Worm (Caenorhabditis elegans) whole organism, L1 larva: Measurements from ENCODE around the gene div-1.
A peak's percentile ranks its signal among the peaks of the same experiment; 100 is the strongest.

Source experiments
- C04F5.9 ChIP-seq: sonication (generic microtip); optimal IDR thresholded peaks from 2 replicates; lab custom pipeline; 2016; ENCODE audit warnings: missing genetic modification characterization, missing compliant biosample characterization
- C16A3.4 ChIP-seq: fragments of 150-350 bp; optimal IDR thresholded peaks from 2 replicates; lab custom pipeline; 2014; ENCODE audit warnings: missing biosample characterization, missing genetic modification characterization
- C34B4.2 ChIP-seq: sonication (generic microtip); optimal IDR thresholded peaks from 2 replicates; lab custom pipeline; 2017; ENCODE audit warnings: mild to moderate bottlenecking, missing genetic modification characterization, missing compliant biosample characterization
- F16B12.6 ChIP-seq: fragments of 150-350 bp; optimal IDR thresholded peaks from 2 replicates; lab custom pipeline; 2014; ENCODE audit warnings: missing biosample characterization, missing genetic modification characterization
- aha-1 ChIP-seq: fragments of 150-350 bp; optimal IDR thresholded peaks from 2 replicates; lab custom pipeline; 2014; ENCODE audit warnings: missing biosample characterization, missing genetic modification characterization
- alr-1 ChIP-seq: fragments of 200-800 bp; sonication (Bioruptor generic); optimal IDR thresholded peaks from 2 replicates; lab custom pipeline; 2018; ENCODE audit warnings: borderline replicate concordance, mild to moderate bottlenecking, missing genetic modification characterization, missing compliant biosample characterization
- aly-2 ChIP-seq: fragments of 150-350 bp; optimal IDR thresholded peaks from 2 replicates; lab custom pipeline; 2014; ENCODE audit warnings: missing biosample characterization, missing genetic modification characterization
- blmp-1 ChIP-seq: fragments of 150-350 bp; optimal IDR thresholded peaks from 2 replicates; lab custom pipeline; 2014; ENCODE audit warnings: missing biosample characterization, missing genetic modification characterization
- ceh-82 ChIP-seq, 3 experiments: fragments of 150-350 bp in 1 of 3; sonication (generic microtip) in 2 of 3; optimal IDR thresholded peaks; 2 replicates each; lab custom pipeline; 2014 to 2017; ENCODE audit warnings: missing biosample characterization in 3 of 3, missing genetic modification characterization in 3 of 3
- ceh-88 ChIP-seq: fragments of 200-800 bp; sonication (Bioruptor generic); IDR thresholded peaks from 2 replicates; pipeline ENCODE4 v1.3.6; 2022; ENCODE audit warnings: missing genetic modification characterization, missing compliant biosample characterization
- ces-1 ChIP-seq: fragments of 150-350 bp; optimal IDR thresholded peaks from 2 replicates; lab custom pipeline; 2014; ENCODE audit warnings: missing biosample characterization, missing genetic modification reagents, missing genetic modification characterization
- dpl-1 ChIP-seq, 3 experiments: fragments of 150-350 bp in 2 of 3; sonication (generic microtip) in 1 of 3; optimal IDR thresholded peaks; 2 replicates each; lab custom pipeline; 2014 to 2017; ENCODE audit warnings: missing biosample characterization in 3 of 3, missing genetic modification characterization in 3 of 3, missing genetic modification reagents in 3 of 3
- dsc-1 ChIP-seq: sonication (generic microtip); optimal IDR thresholded peaks from 2 replicates; lab custom pipeline; 2016; ENCODE audit warnings: mild to moderate bottlenecking, missing genetic modification characterization, missing compliant biosample characterization
- egl-13 ChIP-seq: sonication (generic microtip); optimal IDR thresholded peaks from 2 replicates; lab custom pipeline; 2016; ENCODE audit warnings: missing genotype, missing genetic modification reagents, missing genetic modification characterization, missing compliant biosample characterization
- egl-27 ChIP-seq, 2 experiments: fragments of 150-350 bp in 1 of 2; sonication (generic microtip); optimal IDR thresholded peaks; 3 replicates each; lab custom pipeline; 2017 to 2018; ENCODE audit warnings: missing biosample characterization in 2 of 2, missing genetic modification characterization in 2 of 2, missing genetic modification reagents in 2 of 2
- elt-2 ChIP-seq: sonication (generic microtip); optimal IDR thresholded peaks from 2 replicates; lab custom pipeline; 2016; ENCODE audit warnings: missing genetic modification characterization, mild to moderate bottlenecking, inconsistent platforms, missing compliant biosample characterization, missing genetic modification reagents
- elt-3 ChIP-seq, 6 experiments: fragments of 150-350 bp in 1 of 6; sonication (generic microtip); optimal IDR thresholded peaks; 2 replicates each; lab custom pipeline; 2017 to 2018; ENCODE audit warnings: missing biosample characterization in 6 of 6, missing genetic modification characterization in 6 of 6, inconsistent platforms in 1 of 6
- fkh-8 ChIP-seq: sonication (generic microtip); optimal IDR thresholded peaks from 2 replicates; lab custom pipeline; 2016; ENCODE audit warnings: mild to moderate bottlenecking, missing genetic modification characterization, missing compliant biosample characterization
- grh-1 ChIP-seq: fragments of 200-800 bp; sonication (Bioruptor generic); IDR thresholded peaks from 2 replicates; pipeline ENCODE4 v1.3.6; 2022; ENCODE audit warnings: missing genetic modification reagents, missing genetic modification characterization, missing compliant biosample characterization
- hlh-17 ChIP-seq: fragments of 200-800 bp; sonication (Bioruptor generic); optimal IDR thresholded peaks from 2 replicates; lab custom pipeline; 2018; ENCODE audit warnings: missing genetic modification characterization, mild to moderate bottlenecking, missing compliant biosample characterization, moderate library complexity, borderline replicate concordance
- hpl-2 ChIP-seq: fragments of 150-350 bp; optimal IDR thresholded peaks from 2 replicates; lab custom pipeline; 2014; ENCODE audit warnings: missing biosample characterization, missing genetic modification reagents, missing genetic modification characterization
- irx-1 ChIP-seq: sonication (generic microtip); optimal IDR thresholded peaks from 2 replicates; lab custom pipeline; 2016; ENCODE audit warnings: missing genetic modification characterization, missing compliant biosample characterization
- isw-1 ChIP-seq: fragments of 200-800 bp; sonication (Bioruptor generic); IDR thresholded peaks from 2 replicates; pipeline ENCODE4 v1.3.6; 2022; ENCODE audit warnings: missing genetic modification characterization, missing compliant biosample characterization
- lin-14 ChIP-seq: fragments of 200-800 bp; sonication (Bioruptor generic); optimal IDR thresholded peaks from 2 replicates; lab custom pipeline; 2018; ENCODE audit warnings: mild to moderate bottlenecking, missing genetic modification characterization, moderate library complexity, missing compliant biosample characterization
- lir-3 ChIP-seq: sonication (generic microtip); optimal IDR thresholded peaks from 2 replicates; lab custom pipeline; 2016; ENCODE audit warnings: mild to moderate bottlenecking, missing genetic modification characterization, moderate library complexity, missing compliant biosample characterization; ENCODE audit not compliant: poor library complexity
- mab-9 ChIP-seq: fragments of 200-800 bp; sonication (Bioruptor generic); IDR thresholded peaks from 2 replicates; pipeline ENCODE4 v1.3.6; 2022; ENCODE audit warnings: missing genetic modification reagents, missing genetic modification characterization, missing compliant biosample characterization
- mef-2 ChIP-seq: fragments of 150-350 bp; optimal IDR thresholded peaks from 2 replicates; lab custom pipeline; 2014; ENCODE audit warnings: missing biosample characterization, missing genetic modification characterization
- mep-1 ChIP-seq: fragments of 150-350 bp; optimal IDR thresholded peaks from 2 replicates; lab custom pipeline; 2014; ENCODE audit warnings: missing biosample characterization, missing genetic modification characterization
- nhr-19 ChIP-seq: fragments of 200-800 bp; sonication (Bioruptor generic); conservative IDR thresholded peaks from 2 replicates; pipeline ENCODE4 v1.3.6; 2022; ENCODE audit warnings: missing genetic modification characterization, missing compliant biosample characterization
- nhr-20 ChIP-seq: sonication (generic microtip); optimal IDR thresholded peaks from 2 replicates; lab custom pipeline; 2016; ENCODE audit warnings: mild to moderate bottlenecking, missing genetic modification characterization, missing compliant biosample characterization
- nhr-237 ChIP-seq: fragments of 150-350 bp; optimal IDR thresholded peaks from 2 replicates; lab custom pipeline; 2014; ENCODE audit warnings: missing biosample characterization, missing genetic modification characterization
- nhr-47 ChIP-seq: sonication (generic microtip); optimal IDR thresholded peaks from 2 replicates; lab custom pipeline; 2016; ENCODE audit warnings: mild to moderate bottlenecking, missing genetic modification characterization, moderate library complexity, missing compliant biosample characterization
- nhr-76 ChIP-seq: sonication (generic microtip); optimal IDR thresholded peaks from 2 replicates; lab custom pipeline; 2017; ENCODE audit warnings: missing biosample characterization, missing genetic modification characterization
- nhr-77 ChIP-seq: fragments of 150-350 bp; optimal IDR thresholded peaks from 2 replicates; lab custom pipeline; 2014; ENCODE audit warnings: missing biosample characterization, missing genetic modification characterization
- nhr-84 ChIP-seq: sonication (generic microtip); optimal IDR thresholded peaks from 2 replicates; lab custom pipeline; 2017; ENCODE audit warnings: missing biosample characterization, missing genetic modification characterization
- nhr-85 ChIP-seq: sonication (generic microtip); peaks from one replicate; lab custom pipeline; 2016; ENCODE audit warnings: missing genetic modification characterization, inconsistent platforms, missing compliant biosample characterization
- nhr-90 ChIP-seq: sonication (generic microtip); optimal IDR thresholded peaks from 2 replicates; lab custom pipeline; 2016; ENCODE audit warnings: mild to moderate bottlenecking, missing genetic modification characterization, missing compliant biosample characterization; ENCODE audit not compliant: poor library complexity
- pqm-1 ChIP-seq: sonication (generic microtip); optimal IDR thresholded peaks from 3 replicates; lab custom pipeline; 2017; ENCODE audit warnings: missing biosample characterization, missing genetic modification characterization
- rnt-1 ChIP-seq: sonication (generic microtip); optimal IDR thresholded peaks from 2 replicates; lab custom pipeline; 2016; ENCODE audit warnings: mild to moderate bottlenecking, missing genetic modification characterization, moderate library complexity, missing compliant biosample characterization
- snu-23 ChIP-seq: sonication (generic microtip); optimal IDR thresholded peaks from 2 replicates; lab custom pipeline; 2016; ENCODE audit warnings: missing genetic modification characterization, missing compliant biosample characterization
- sox-4 ChIP-seq: sonication (generic microtip); optimal IDR thresholded peaks from 2 replicates; lab custom pipeline; 2016; ENCODE audit warnings: missing genetic modification characterization, missing compliant biosample characterization
- sptf-1 ChIP-seq: fragments of 150-350 bp; optimal IDR thresholded peaks from 2 replicates; lab custom pipeline; 2014; ENCODE audit warnings: missing biosample characterization, missing genetic modification characterization
- sup-37 ChIP-seq: fragments of 200-800 bp; sonication (Bioruptor generic); optimal IDR thresholded peaks from 2 replicates; lab custom pipeline; 2018; ENCODE audit warnings: mild to moderate bottlenecking, missing genetic modification characterization, missing compliant biosample characterization
- swsn-7 ChIP-seq: sonication (generic microtip); optimal IDR thresholded peaks from 2 replicates; lab custom pipeline; 2016; ENCODE audit warnings: missing genetic modification characterization, missing compliant biosample characterization
- tlp-1 ChIP-seq: fragments of 150-350 bp; optimal IDR thresholded peaks from 2 replicates; lab custom pipeline; 2014; ENCODE audit warnings: missing biosample characterization, missing genetic modification characterization
- unc-30 ChIP-seq: sonication (generic microtip); optimal IDR thresholded peaks from 2 replicates; lab custom pipeline; 2017; ENCODE audit warnings: missing biosample characterization, missing genetic modification characterization
- unc-98 ChIP-seq: fragments of 200-800 bp; sonication (Bioruptor generic); IDR thresholded peaks from 2 replicates; pipeline ENCODE4 v1.3.6; 2022; ENCODE audit warnings: missing genetic modification characterization, missing compliant biosample characterization
- vab-15 ChIP-seq: sonication (generic microtip); optimal IDR thresholded peaks from 2 replicates; lab custom pipeline; 2017; ENCODE audit warnings: missing genotype, mild to moderate bottlenecking, missing genetic modification characterization, missing compliant biosample characterization
- xbp-1 ChIP-seq: sonication (generic microtip); optimal IDR thresholded peaks from 2 replicates; lab custom pipeline; 2016; ENCODE audit warnings: missing genetic modification characterization, missing compliant biosample characterization
- zag-1 ChIP-seq: fragments of 150-350 bp; optimal IDR thresholded peaks from 2 replicates; lab custom pipeline; 2014; ENCODE audit warnings: missing biosample characterization, missing genetic modification characterization
- zip-4 ChIP-seq: fragments of 200-800 bp; sonication (Bioruptor generic); optimal IDR thresholded peaks from 2 replicates; lab custom pipeline; 2018; ENCODE audit warnings: mild to moderate bottlenecking, missing genetic modification characterization, moderate library complexity, missing compliant biosample characterization
- ztf-11 ChIP-seq, 2 experiments: sonication (generic microtip); optimal IDR thresholded peaks; 2 replicates each; lab custom pipeline; 2016 to 2017; ENCODE audit warnings: missing genetic modification characterization in 2 of 2, missing biosample characterization in 1 of 2, missing compliant biosample characterization in 1 of 2

Gene div-1

ce11 chrIII:10248441-10249137 lies at the start of gene div-1, which contains the start of gene cor-1:
Gene div-1, minus strand, starts transcription at chrIII:10248559.
Gene cor-1, plus strand, starts transcription at chrIII:10249111.
- TF ChIP-seq zag-1 (tag; lab: Kevin White, UChicago) (no peak), blmp-1 (tag; lab: Kevin White, UChicago) (no peak), nhr-77 (tag; lab: Kevin White, UChicago) (peak; percentile 12), unc-98 (GFP tag; lab: Robert Waterston, UW) (no peak), hlh-17 (no peak), C34B4.2 (tag; lab: Kevin White, UChicago) (no peak), ceh-82 (tag; optimal IDR thresholded peaks at IDR 0.05; lab: Kevin White, UChicago) (peak in 2 of 3 experiments; percentile 25 to 46), nhr-47 (peak; percentile 57), swsn-7 (peak; percentile 31), zip-4 (GFP tag; lab: Kevin White, UChicago) (no peak), nhr-84 (no peak), sup-37 (GFP tag; lab: Kevin White, UChicago) (no peak), vab-15 (tag; lab: Kevin White, UChicago) (no peak), pqm-1 (tag; lab: Kevin White, UChicago) (no peak), isw-1 (GFP tag; lab: Robert Waterston, UW) (peak; percentile 16; the same call in 1 of the 2 replicates), mef-2 (tag; lab: Kevin White, UChicago) (no peak), tlp-1 (tag; lab: Kevin White, UChicago) (no peak), sox-4 (tag; lab: Kevin White, UChicago) (no peak), ces-1 (GFP tag; lab: Kevin White, UChicago) (no peak), F16B12.6 (tag; lab: Kevin White, UChicago) (peak; percentile 39), unc-30 (no peak), dsc-1 (tag; lab: Kevin White, UChicago) (peak; percentile 40), aha-1 (tag; lab: Kevin White, UChicago) (no peak), xbp-1 (tag; lab: Kevin White, UChicago) (peak; percentile 40), sptf-1 (tag; lab: Kevin White, UChicago) (no peak), nhr-20 (peak; percentile 5), ceh-88 (GFP tag; lab: Robert Waterston, UW) (no peak), C04F5.9 (tag; lab: Kevin White, UChicago) (no peak), nhr-19 (GFP tag; lab: Robert Waterston, UW) (peak; percentile 28), elt-2 (no peak), lir-3 (tag; lab: Kevin White, UChicago) (no peak), alr-1 (tag; lab: Kevin White, UChicago) (no peak), nhr-85 (no peak), mep-1 (tag; lab: Kevin White, UChicago) (peak; percentile 16), nhr-237 (tag; lab: Kevin White, UChicago) (no peak), C16A3.4 (tag; lab: Kevin White, UChicago) (peak; percentile 52), aly-2 (tag; lab: Kevin White, UChicago) (no peak), fkh-8 (tag; lab: Kevin White, UChicago) (peak; percentile 40), nhr-90 (tag; lab: Kevin White, UChicago) (peak; percentile 16), egl-27 (tag; optimal IDR thresholded peaks at IDR 0.05; lab: Kevin White, UChicago) (no peak), lin-14 (peak; percentile 66), elt-3 (tag; optimal IDR thresholded peaks at IDR 0.05; lab: Kevin White, UChicago) (no peak), mab-9 (GFP tag; lab: Robert Waterston, UW) (no peak), irx-1 (no peak), grh-1 (GFP tag; lab: Robert Waterston, UW) (no peak), rnt-1 (tag; lab: Kevin White, UChicago) (peak; percentile 48), ztf-11 (tag; optimal IDR thresholded peaks at IDR 0.05; lab: Kevin White, UChicago) (no peak), nhr-76 (tag; lab: Kevin White, UChicago) (no peak), snu-23 (peak; percentile 32), egl-13 (tag; lab: Kevin White, UChicago) (no peak), hpl-2 (GFP tag; lab: Kevin White, UChicago) (no peak), dpl-1 (GFP tag; optimal IDR thresholded peaks at IDR 0.05; lab: Kevin White, UChicago) (peak; percentile 73 to 89 (median 87))
